Fruit fly (Drosophila melanogaster) whole organism, embryonic: ENCODE results near the gene Ufd1.
A peak's percentile ranks its signal among the peaks of the same experiment; 100 is the strongest.

Experiments
- BEAF-32 ChIP-seq: fragments of 200-800 bp; sonication (Bioruptor generic); optimal IDR thresholded peaks from 3 replicates; lab custom pipeline; 2017; ENCODE audit warnings: missing biosample characterization, missing genetic modification characterization, mild to moderate bottlenecking, moderate library complexity, missing genetic modification reagents
- Bteb2 ChIP-seq: fragments of 200-800 bp; sonication (Bioruptor generic); optimal IDR thresholded peaks from 2 replicates; lab custom pipeline; 2016; ENCODE audit warnings: missing biosample characterization, missing genetic modification characterization
- CG10274 ChIP-seq: fragments of 200-800 bp; sonication (Bioruptor generic); optimal IDR thresholded peaks from 3 replicates; lab custom pipeline; 2017; ENCODE audit warnings: missing biosample characterization, mild to moderate bottlenecking, missing genetic modification characterization
- CG11723 ChIP-seq: fragments of 200-800 bp; sonication (Bioruptor generic); optimal IDR thresholded peaks from 2 replicates; lab custom pipeline; 2017; ENCODE audit warnings: missing biosample characterization, mild to moderate bottlenecking, missing genetic modification characterization
- CG12299 ChIP-seq: fragments of 200-800 bp; sonication (Bioruptor generic); optimal IDR thresholded peaks from 2 replicates; lab custom pipeline; 2018; ENCODE audit warnings: missing biosample characterization, mild to moderate bottlenecking, missing genetic modification characterization
- CG12942 ChIP-seq: fragments of 200-800 bp; sonication (Bioruptor generic); optimal IDR thresholded peaks from 3 replicates; lab custom pipeline; 2016; ENCODE audit warnings: missing biosample characterization, missing genetic modification characterization
- CG13775 ChIP-seq: fragments of 200-800 bp; sonication (Bioruptor generic); optimal IDR thresholded peaks from 3 replicates; lab custom pipeline; 2017; ENCODE audit warnings: missing biosample characterization, mild to moderate bottlenecking, missing genetic modification characterization
- CG14667 ChIP-seq: fragments of 200-800 bp; sonication (Bioruptor generic); IDR thresholded peaks from 2 replicates; pipeline ENCODE4 v1.3.6; 2022; ENCODE audit warnings: missing biosample characterization, missing genetic modification characterization
- CG1603 ChIP-seq: fragments of 200-800 bp; sonication (Bioruptor generic); optimal IDR thresholded peaks from 2 replicates; lab custom pipeline; 2019; ENCODE audit warnings: missing biosample characterization, mild to moderate bottlenecking, missing genetic modification characterization, moderate library complexity
- CG2875 ChIP-seq: fragments of 200-800 bp; sonication (Bioruptor generic); optimal IDR thresholded peaks from 2 replicates; lab custom pipeline; 2017; ENCODE audit warnings: missing biosample characterization, mild to moderate bottlenecking, missing genetic modification characterization, missing genetic modification reagents
- CG30403 ChIP-seq: fragments of 200-800 bp; sonication (Bioruptor generic); optimal IDR thresholded peaks from 3 replicates; lab custom pipeline; 2016; ENCODE audit warnings: missing biosample characterization, missing genetic modification characterization
- CG4707 ChIP-seq: fragments of 200-800 bp; sonication (Bioruptor generic); optimal IDR thresholded peaks from 2 replicates; lab custom pipeline; 2018; ENCODE audit warnings: missing biosample characterization, mild to moderate bottlenecking, missing genetic modification characterization, moderate library complexity
- CG6272 ChIP-seq: fragments of 200-800 bp; sonication (Bioruptor generic); IDR thresholded peaks from 2 replicates; pipeline ENCODE4 v1.3.6; 2022; ENCODE audit warnings: missing biosample characterization, missing genetic modification characterization
- CG7372 ChIP-seq: fragments of 200-800 bp; sonication (Bioruptor generic); IDR thresholded peaks from 2 replicates; pipeline ENCODE4 v1.3.6; 2022; ENCODE audit warnings: missing biosample characterization, missing genetic modification characterization
- CG7745 ChIP-seq: fragments of 200-800 bp; sonication (Bioruptor generic); optimal IDR thresholded peaks from 2 replicates; lab custom pipeline; 2018; ENCODE audit warnings: missing biosample characterization, mild to moderate bottlenecking, missing genetic modification characterization, moderate library complexity
- CG8089 ChIP-seq: fragments of 200-800 bp; sonication (Bioruptor generic); optimal IDR thresholded peaks from 3 replicates; lab custom pipeline; 2016; ENCODE audit warnings: missing biosample characterization, missing genetic modification characterization
- CG9609 ChIP-seq: fragments of 200-800 bp; sonication (Bioruptor generic); optimal IDR thresholded peaks from 3 replicates; lab custom pipeline; 2016; ENCODE audit warnings: missing biosample characterization, missing genetic modification characterization
- CG9817 ChIP-seq: fragments of 200-800 bp; sonication (Bioruptor generic); optimal IDR thresholded peaks from 2 replicates; lab custom pipeline; 2018; ENCODE audit warnings: missing biosample characterization, mild to moderate bottlenecking, missing genetic modification characterization, moderate library complexity
- D19A ChIP-seq: fragments of 200-800 bp; optimal IDR thresholded peaks from 3 replicates; lab custom pipeline; 2019; ENCODE audit warnings: missing biosample characterization, mild to moderate bottlenecking, missing genetic modification characterization, moderate library complexity
- Fer3 ChIP-seq: fragments of 200-800 bp; sonication (Bioruptor generic); optimal IDR thresholded peaks from 2 replicates; lab custom pipeline; 2018; ENCODE audit warnings: missing biosample characterization, mild to moderate bottlenecking, missing genetic modification characterization, moderate library complexity
- Hsf ChIP-seq: fragments of 200-800 bp; sonication (Bioruptor generic); optimal IDR thresholded peaks from 3 replicates; lab custom pipeline; 2016; ENCODE audit warnings: missing biosample characterization, missing genetic modification characterization
- Jarid2 ChIP-seq: fragments of 200-800 bp; sonication (Bioruptor generic); optimal IDR thresholded peaks from 3 replicates; lab custom pipeline; 2017; ENCODE audit warnings: mild to moderate bottlenecking, missing biosample characterization, missing genetic modification reagents, missing genetic modification characterization
- Mad ChIP-seq: fragments of 200-800 bp; sonication (Bioruptor generic); optimal IDR thresholded peaks from 2 replicates; lab custom pipeline; 2016; ENCODE audit warnings: missing biosample characterization, missing genetic modification characterization
- Six4 ChIP-seq: fragments of 200-800 bp; sonication (Bioruptor generic); optimal IDR thresholded peaks from 2 replicates; lab custom pipeline; 2016; ENCODE audit warnings: missing biosample characterization, missing genetic modification characterization
- YL-1 ChIP-seq: fragments of 200-800 bp; sonication (Bioruptor generic); optimal IDR thresholded peaks from 3 replicates; lab custom pipeline; 2017; ENCODE audit warnings: missing biosample characterization, mild to moderate bottlenecking, missing genetic modification characterization
- abd-A ChIP-seq: fragments of 200-800 bp; sonication (Bioruptor generic); optimal IDR thresholded peaks from 3 replicates; lab custom pipeline; 2019; ENCODE audit warnings: missing biosample characterization, mild to moderate bottlenecking, missing genetic modification characterization, moderate library complexity
- bowl ChIP-seq: fragments of 200-800 bp; sonication (Bioruptor generic); IDR thresholded peaks from 2 replicates; pipeline ENCODE4 v1.3.6; 2022; ENCODE audit warnings: missing biosample characterization, missing genetic modification characterization
- btn ChIP-seq: fragments of 200-800 bp; sonication (Bioruptor generic); optimal IDR thresholded peaks from 2 replicates; lab custom pipeline; 2016; ENCODE audit warnings: missing biosample characterization, missing genetic modification characterization
- cato ChIP-seq: fragments of 200-800 bp; sonication (Bioruptor generic); optimal IDR thresholded peaks from 2 replicates; lab custom pipeline; 2016; ENCODE audit warnings: missing biosample characterization, missing genetic modification characterization, borderline replicate concordance
- chif ChIP-seq, 2 experiments: fragments of 200-800 bp; sonication (Bioruptor generic); optimal IDR thresholded peaks; 3 replicates each; lab custom pipeline; 2016; ENCODE audit warnings: missing biosample characterization in 2 of 2, missing genetic modification characterization in 2 of 2
- crol ChIP-seq: fragments of 200-800 bp; sonication (Bioruptor generic); IDR thresholded peaks from 2 replicates; pipeline ENCODE4 v1.3.6; 2022; ENCODE audit warnings: missing biosample characterization, missing genetic modification characterization
- dan ChIP-seq: fragments of 200-800 bp; sonication (Bioruptor generic); IDR thresholded peaks from 2 replicates; pipeline ENCODE4 v1.3.6; 2022; ENCODE audit warnings: missing biosample characterization, missing genetic modification characterization
- disco-r ChIP-seq: fragments of 200-800 bp; sonication (Bioruptor generic); optimal IDR thresholded peaks from 2 replicates; lab custom pipeline; 2016; ENCODE audit warnings: missing biosample characterization, missing genetic modification characterization
- emc ChIP-seq: fragments of 200-800 bp; sonication (Bioruptor generic); optimal IDR thresholded peaks from 2 replicates; lab custom pipeline; 2016; ENCODE audit warnings: missing biosample characterization, missing genetic modification characterization
- eve ChIP-seq, 2 experiments: fragments of >200 bp; optimal IDR thresholded peaks; 2 replicates each; lab custom pipeline; 2017; ENCODE audit warnings: missing biosample characterization in 2 of 2, missing genetic modification characterization in 2 of 2
- fru ChIP-seq: fragments of >200 bp; optimal IDR thresholded peaks from 2 replicates; lab custom pipeline; 2017
- gem ChIP-seq: fragments of 200-800 bp; sonication (Bioruptor generic); optimal IDR thresholded peaks from 2 replicates; lab custom pipeline; 2019; ENCODE audit warnings: missing biosample characterization, mild to moderate bottlenecking, missing genetic modification characterization, moderate library complexity
- gro ChIP-seq: fragments of 200-800 bp; sonication (Bioruptor generic); optimal IDR thresholded peaks from 2 replicates; lab custom pipeline; 2016; ENCODE audit warnings: missing biosample characterization, missing genetic modification characterization
- hkb ChIP-seq, 2 experiments: fragments of 200-800 bp in 1 of 2; fragments of >200 bp in 1 of 2; sonication (Bioruptor generic) in 1 of 2; IDR thresholded peaks in 1 of 2; optimal IDR thresholded peaks in 1 of 2; 2 replicates each; pipeline versions ENCODE4 v1.3.6 to Lab custom; 2017 to 2022; ENCODE audit warnings: missing biosample characterization in 1 of 2, missing genetic modification characterization in 1 of 2
- kah ChIP-seq: fragments of 200-800 bp; sonication (Bioruptor generic); optimal IDR thresholded peaks from 2 replicates; lab custom pipeline; 2018; ENCODE audit warnings: missing biosample characterization, mild to moderate bottlenecking, missing genetic modification characterization
- lab ChIP-seq: fragments of 200-800 bp; sonication (Bioruptor generic); optimal IDR thresholded peaks from 3 replicates; lab custom pipeline; 2017; ENCODE audit warnings: missing biosample characterization, missing genetic modification characterization, mild to moderate bottlenecking, moderate library complexity, missing genetic modification reagents
- lmd ChIP-seq: fragments of 200-800 bp; sonication (Bioruptor generic); IDR thresholded peaks from 2 replicates; pipeline ENCODE4 v1.3.6; 2022; ENCODE audit warnings: missing biosample characterization, missing genetic modification characterization
- onecut ChIP-seq: fragments of 200-800 bp; sonication (Bioruptor generic); IDR thresholded peaks from 2 replicates; pipeline ENCODE4 v1.3.6; 2022; ENCODE audit warnings: missing biosample characterization, missing genetic modification characterization
- phol ChIP-seq: fragments of 200-800 bp; sonication (Bioruptor generic); optimal IDR thresholded peaks from 3 replicates; lab custom pipeline; 2018; ENCODE audit warnings: missing biosample characterization, mild to moderate bottlenecking, missing genetic modification characterization, moderate library complexity
- pnt ChIP-seq: fragments of 200-800 bp; sonication (Bioruptor generic); optimal IDR thresholded peaks from 3 replicates; lab custom pipeline; 2016; ENCODE audit warnings: missing biosample characterization, missing genetic modification characterization
- ro ChIP-seq: fragments of 200-800 bp; sonication (Bioruptor generic); IDR thresholded peaks from 2 replicates; pipeline ENCODE4 v1.3.6; 2022; ENCODE audit warnings: missing biosample characterization, missing genetic modification characterization
- salm ChIP-seq: fragments of 200-800 bp; sonication (Bioruptor generic); optimal IDR thresholded peaks from 2 replicates; lab custom pipeline; 2018; ENCODE audit warnings: missing biosample characterization, mild to moderate bottlenecking, missing genetic modification characterization
- tll ChIP-seq, 2 experiments: fragments of 200-800 bp in 1 of 2; fragments of >200 bp in 1 of 2; sonication (Bioruptor generic) in 1 of 2; optimal IDR thresholded peaks; 2 replicates each; lab custom pipeline; 2017 to 2019; ENCODE audit warnings: missing biosample characterization in 2 of 2, missing genetic modification characterization in 2 of 2, mild to moderate bottlenecking in 1 of 2, moderate library complexity in 1 of 2
- wor ChIP-seq: fragments of 200-800 bp; sonication (Bioruptor generic); IDR thresholded peaks from 2 replicates; pipeline ENCODE4 v1.3.6; 2022; ENCODE audit warnings: missing biosample characterization, missing genetic modification characterization

The Ufd1 gene

dm6 chr3L:11097982-11098663 is 24.9 kb downstream of the Ufd1 start, which contains the start of the genes Irbp18 and APP-BP1 (continued):
- TF ChIP-seq ro (GFP tag; lab: Robert Waterston, UW) = no peak; the same call in 1 of the 2 replicates
- peak; percentile 93 for TF ChIP-seq phol (tag; lab: Kevin White, UChicago)
- peak; percentile 84 to 95 for TF ChIP-seq chif (GFP tag; optimal IDR thresholded peaks at IDR 0.05; lab: Kevin White, UChicago)
- peak; percentile 78 for TF ChIP-seq salm (tag; lab: Kevin White, UChicago)
- TF ChIP-seq CG9609 (GFP tag; lab: Kevin White, UChicago) = peak; percentile 94
- peak; percentile 91 for TF ChIP-seq cato (GFP tag; lab: Kevin White, UChicago)
- TF ChIP-seq emc (GFP tag; lab: Kevin White, UChicago) = peak; percentile 85
- peak; percentile 89 for TF ChIP-seq pnt
- TF ChIP-seq fru (lab: Kevin White, UChicago) = no peak
- peak; percentile 90 for TF ChIP-seq CG12942 (GFP tag; lab: Kevin White, UChicago)
- TF ChIP-seq CG12299 (tag; lab: Kevin White, UChicago) = peak; percentile 85
- peak; percentile 96 for TF ChIP-seq gem
- peak; percentile 96 for TF ChIP-seq Mad (GFP tag; lab: Kevin White, UChicago)
- TF ChIP-seq CG1603 (tag; lab: Kevin White, UChicago) = peak; percentile 88
- peak; percentile 50 for TF ChIP-seq hkb (optimal IDR thresholded peaks at IDR 0.05; lab: Kevin White, UChicago)
- peak; percentile 88 for TF ChIP-seq hkb (GFP tag; IDR thresholded peaks at IDR 0.05; lab: Robert Waterston, UW)
- peak; percentile 84 for TF ChIP-seq CG9817
- TF ChIP-seq lmd (GFP tag; lab: Robert Waterston, UW) = peak; percentile 86
- TF ChIP-seq BEAF-32 (GFP tag; lab: Kevin White, UChicago) = peak; percentile 46
- peak; percentile 88 for TF ChIP-seq CG11723
- TF ChIP-seq Jarid2 = peak; percentile 76
- TF ChIP-seq CG8089 = peak; percentile 92
- peak; percentile 63 for TF ChIP-seq CG4707 (GFP tag; lab: Kevin White, UChicago)
- TF ChIP-seq CG13775 (GFP tag; lab: Kevin White, UChicago) = peak; percentile 96
- TF ChIP-seq Six4 = peak; percentile 94
- peak; percentile 90 for TF ChIP-seq Fer3 (tag; lab: Kevin White, UChicago)
- TF ChIP-seq abd-A (tag; lab: Kevin White, UChicago) = no peak
- no peak for TF ChIP-seq dan (GFP tag; lab: Robert Waterston, UW)
- peak; percentile 96 for TF ChIP-seq gro (GFP tag; lab: Kevin White, UChicago)
- TF ChIP-seq CG2875 (GFP tag; lab: Kevin White, UChicago) = peak; percentile 90
- TF ChIP-seq CG14667 (GFP tag; lab: Robert Waterston, UW) = peak; percentile 66
- TF ChIP-seq bowl (GFP tag; lab: Robert Waterston, UW) = no peak
- TF ChIP-seq tll (GFP tag; optimal IDR thresholded peaks at IDR 0.05; lab: Kevin White, UChicago) = peak in 1 of 2 experiments; percentile 37
- TF ChIP-seq btn = peak; percentile 91
- peak; percentile 92 for TF ChIP-seq CG6272 (GFP tag; lab: Robert Waterston, UW)
- peak; percentile 73 for TF ChIP-seq wor (GFP tag; lab: Robert Waterston, UW)
- peak; percentile 43; the same call in 1 of the 2 replicates for TF ChIP-seq crol (GFP tag; lab: Robert Waterston, UW)
- peak; percentile 78 for TF ChIP-seq CG10274 (GFP tag; lab: Kevin White, UChicago)
- peak; percentile 86 for TF ChIP-seq D19A (tag; lab: Kevin White, UChicago)
- TF ChIP-seq eve (GFP tag; optimal IDR thresholded peaks at IDR 0.05; lab: Kevin White, UChicago) = no peak
- peak; percentile 68 for TF ChIP-seq kah (GFP tag; lab: Kevin White, UChicago)
- peak; percentile 94 for TF ChIP-seq Bteb2 (GFP tag; lab: Kevin White, UChicago)
- TF ChIP-seq CG7372 (GFP tag; lab: Robert Waterston, UW) = peak; percentile 84
- peak; percentile 65 for TF ChIP-seq onecut (GFP tag; lab: Robert Waterston, UW)
- peak; percentile 95 for TF ChIP-seq lab
- peak; percentile 98 for TF ChIP-seq CG30403 (GFP tag; lab: Kevin White, UChicago)
- TF ChIP-seq CG7745 (tag; lab: Kevin White, UChicago) = no peak
- TF ChIP-seq YL-1 (GFP tag; lab: Kevin White, UChicago) = peak; percentile 88
- peak; percentile 97 for TF ChIP-seq Hsf
- peak; percentile 93 for TF ChIP-seq disco-r (GFP tag; lab: Kevin White, UChicago)
